Worm (Caenorhabditis elegans) whole organism, late embryonic: ENCODE results near the gene rike-1.

Experiments used
- che-1 ChIP-seq: sonication (generic microtip); optimal IDR thresholded peaks from 2 replicates; lab custom pipeline; 2016; ENCODE audit warnings: mild to moderate bottlenecking, missing genetic modification characterization, missing compliant biosample characterization
- dve-1 ChIP-seq: sonication (generic microtip); optimal IDR thresholded peaks from 2 replicates; lab custom pipeline; 2017; ENCODE audit warnings: antibody characterized with exemption, mild to moderate bottlenecking, missing genetic modification characterization, missing compliant biosample characterization
- ets-4 ChIP-seq: sonication (generic microtip); optimal IDR thresholded peaks from 2 replicates; lab custom pipeline; 2016; ENCODE audit warnings: missing genetic modification characterization, missing compliant biosample characterization
- fax-1 ChIP-seq: sonication (generic microtip); optimal IDR thresholded peaks from 2 replicates; lab custom pipeline; 2016; ENCODE audit warnings: missing genotype, missing genetic modification characterization, missing compliant biosample characterization
- fkh-10 ChIP-seq: fragments of 150-350 bp; optimal IDR thresholded peaks from 2 replicates; lab custom pipeline; 2014; ENCODE audit warnings: missing biosample characterization, missing genetic modification reagents, missing genetic modification characterization
- madf-2 ChIP-seq: sonication (generic microtip); optimal IDR thresholded peaks from 2 replicates; lab custom pipeline; 2017; ENCODE audit warnings: missing genetic modification characterization, missing compliant biosample characterization
- nfya-1 ChIP-seq: sonication (generic microtip); optimal IDR thresholded peaks from 2 replicates; lab custom pipeline; 2017; ENCODE audit warnings: missing genetic modification characterization, mild to moderate bottlenecking, missing compliant biosample characterization, antibody characterized with exemption, moderate library complexity
- nhr-11 ChIP-seq: fragments of 150-350 bp; optimal IDR thresholded peaks from 2 replicates; lab custom pipeline; 2014; ENCODE audit warnings: missing biosample characterization, missing genetic modification characterization
- odd-2 ChIP-seq: sonication (generic microtip); optimal IDR thresholded peaks from 2 replicates; lab custom pipeline; 2017; ENCODE audit warnings: antibody characterized with exemption, mild to moderate bottlenecking, missing genetic modification characterization, missing compliant biosample characterization
- rnt-1 ChIP-seq: sonication (generic microtip); optimal IDR thresholded peaks from 2 replicates; lab custom pipeline; 2016; ENCODE audit warnings: missing genetic modification characterization, missing compliant biosample characterization
- syd-9 ChIP-seq: sonication (generic microtip); optimal IDR thresholded peaks from 2 replicates; lab custom pipeline; 2016; ENCODE audit warnings: mild to moderate bottlenecking, missing genetic modification characterization, moderate library complexity, missing compliant biosample characterization
- zip-5 ChIP-seq: sonication (generic microtip); optimal IDR thresholded peaks from 2 replicates; lab custom pipeline; 2016; ENCODE audit warnings: missing genetic modification characterization, missing compliant biosample characterization

- no peak for TF ChIP-seq che-1 (tag; lab: Kevin White, UChicago)
- no peak for TF ChIP-seq zip-5 (tag; lab: Kevin White, UChicago)
- TF ChIP-seq rnt-1, result no peak
- TF ChIP-seq dve-1 (tag; lab: Kevin White, UChicago), result no peak
- TF ChIP-seq nfya-1 (tag; lab: Kevin White, UChicago), result no peak
- no peak for TF ChIP-seq odd-2 (tag; lab: Kevin White, UChicago)
- TF ChIP-seq fkh-10 (GFP tag; lab: Kevin White, UChicago), result no peak
- no peak for TF ChIP-seq syd-9 (tag; lab: Kevin White, UChicago)
- no peak for TF ChIP-seq ets-4 (tag; lab: Kevin White, UChicago)
- no peak for TF ChIP-seq nhr-11 (tag; lab: Kevin White, UChicago)
- TF ChIP-seq madf-2 (tag; lab: Kevin White, UChicago), result no peak
- TF ChIP-seq fax-1 (tag; lab: Kevin White, UChicago), result no peak
Measured at ce11 chrV:14559312-14559711, 13.6 kb upstream of the rike-1 start, which contains the start of gene srt-32.
